Fruit fly (Drosophila melanogaster): ENCODE results near the gene CG32669.

CG32669 gene

dm6 chrX:10822678-10823440 lies 22.0 kb downstream of the CG32669 start (continued):
- TF ChIP-seq Opbp (GFP tag; IDR thresholded peaks at IDR 0.05; ENCODE audit: partially characterized antibody) = no peak
- TF ChIP-seq CG6683 (GFP tag; optimal IDR thresholded peaks at IDR 0.05) = peak; percentile 56
- TF ChIP-seq da (GFP tag; optimal IDR thresholded peaks at IDR 0.05) = no peak
- TF ChIP-seq CG3726 (GFP tag; IDR thresholded peaks at IDR 0.05) = no peak
- TF ChIP-seq CG6175 (GFP tag; IDR thresholded peaks at IDR 0.05) = no peak
- peak; percentile 48 for TF ChIP-seq Fer3 (tag; optimal IDR thresholded peaks at IDR 0.05)
- TF ChIP-seq Bgb (GFP tag; IDR thresholded peaks at IDR 0.05; ENCODE audit: partially characterized antibody) = no peak
- TF ChIP-seq chm (GFP tag; IDR thresholded peaks at IDR 0.05) = no peak
- TF ChIP-seq Trl (optimal IDR thresholded peaks at IDR 0.05) = peak in 1 of 2 experiments; percentile 9
- no peak for TF ChIP-seq Trl (GFP tag; optimal IDR thresholded peaks at IDR 0.05)
- no peak for TF ChIP-seq CG15073 (GFP tag; optimal IDR thresholded peaks at IDR 0.05)
- TF ChIP-seq CG12659 (GFP tag; optimal IDR thresholded peaks at IDR 0.05) = peak; percentile 64
- TF ChIP-seq eve (GFP tag; optimal IDR thresholded peaks at IDR 0.05) = peak; percentile 39 to 59
- TF ChIP-seq CG6689 (GFP tag; IDR thresholded peaks at IDR 0.05) = peak; percentile 67
- no peak for TF ChIP-seq MBD-R2 (GFP tag; IDR thresholded peaks at IDR 0.05)
- TF ChIP-seq crc (GFP tag; optimal IDR thresholded peaks at IDR 0.05) = no peak
- peak; percentile 33 for TF ChIP-seq CG6813 (GFP tag; optimal IDR thresholded peaks at IDR 0.05)
- no peak for TF ChIP-seq NFAT (GFP tag; IDR thresholded peaks at IDR 0.05)
- peak; percentile 87 for TF ChIP-seq CG2712 (tag; optimal IDR thresholded peaks at IDR 0.05)
- TF ChIP-seq CG13296 (GFP tag; optimal IDR thresholded peaks at IDR 0.05) = peak; percentile 63
- TF ChIP-seq dimm (GFP tag; IDR thresholded peaks at IDR 0.05) = no peak
- TF ChIP-seq CG18599 (GFP tag; optimal IDR thresholded peaks at IDR 0.05) = peak; percentile 86
- no peak for TF ChIP-seq NK7.1 (GFP tag; optimal IDR thresholded peaks at IDR 0.05)
- no peak for TF ChIP-seq bigmax (GFP tag; optimal IDR thresholded peaks at IDR 0.05)
- TF ChIP-seq dmrt99B (tag; optimal IDR thresholded peaks at IDR 0.05) = peak; percentile 77
- no peak for TF ChIP-seq cad (GFP tag; optimal IDR thresholded peaks at IDR 0.05)
- TF ChIP-seq en (GFP tag; optimal IDR thresholded peaks at IDR 0.05) = no peak
- TF ChIP-seq CG10321 (GFP tag; IDR thresholded peaks at IDR 0.05) = no peak
- TF ChIP-seq Bdp1 (GFP tag; optimal IDR thresholded peaks at IDR 0.05) = peak; percentile 17
- TF ChIP-seq CG12236 (GFP tag; optimal IDR thresholded peaks at IDR 0.05) = no peak
- no peak for TF ChIP-seq hkb (optimal IDR thresholded peaks at IDR 0.05)
- TF ChIP-seq hkb (GFP tag; IDR thresholded peaks at IDR 0.05) = peak; percentile 62
- TF ChIP-seq CG14441 (GFP tag; IDR thresholded peaks at IDR 0.05) = no peak
- peak; percentile 84 for TF ChIP-seq D19A (tag; optimal IDR thresholded peaks at IDR 0.05)
- TF ChIP-seq Dfd (GFP tag; optimal IDR thresholded peaks at IDR 0.05) = no peak
- peak; percentile 56 for TF ChIP-seq E2f1 (GFP tag; IDR thresholded peaks at IDR 0.05)
- no peak for TF ChIP-seq CG2116 (GFP tag; optimal IDR thresholded peaks at IDR 0.05)
- TF ChIP-seq CG8765 (GFP tag; IDR thresholded peaks at IDR 0.05) = peak; percentile 57; the same call in 1 of the 2 replicates
- TF ChIP-seq CG1024 (GFP tag; IDR thresholded peaks at IDR 0.05) = no peak
- peak; percentile 72 for TF ChIP-seq CG17328 (GFP tag; IDR thresholded peaks at IDR 0.05)
- TF ChIP-seq lov (optimal IDR thresholded peaks at IDR 0.05) = no peak
- no peak for TF ChIP-seq lov (GFP tag; IDR thresholded peaks at IDR 0.05)
- TF ChIP-seq CG17359 (tag; optimal IDR thresholded peaks at IDR 0.05) = peak; percentile 72
- TF ChIP-seq CG8089 (GFP tag; optimal IDR thresholded peaks at IDR 0.05) = no peak
- peak; percentile 33; the same call in 1 of the 2 replicates for TF ChIP-seq H2.0 (GFP tag; IDR thresholded peaks at IDR 0.05)
- no peak for TF ChIP-seq h (optimal IDR thresholded peaks at IDR 0.05)
- peak; percentile 52; the same call in 1 of the 2 replicates for TF ChIP-seq vvl (GFP tag; IDR thresholded peaks at IDR 0.05)
- TF ChIP-seq Antp (GFP tag; optimal IDR thresholded peaks at IDR 0.05) = no peak
- TF ChIP-seq Taf1 (GFP tag; IDR thresholded peaks at IDR 0.05) = no peak
- peak; percentile 61 for TF ChIP-seq CG6854 (GFP tag; optimal IDR thresholded peaks at IDR 0.05)
- TF ChIP-seq CG7271 (tag; optimal IDR thresholded peaks at IDR 0.05) = no peak
- TF ChIP-seq CG1602 (GFP tag; optimal IDR thresholded peaks at IDR 0.05) = peak; percentile 51

Measured in whole organism, embryonic.